Worm (Caenorhabditis elegans): ENCODE results near the gene alh-9.

The alh-9 gene

ce11 chrIII:5892909-5893308 lies 37.1 kb downstream of the alh-9 start:
- TF ChIP-seq hif-1 (tag; optimal IDR thresholded peaks at IDR 0.05) (no peak), vab-7 (GFP tag; IDR thresholded peaks at IDR 0.05) (no peak), skn-1 (tag; optimal IDR thresholded peaks at IDR 0.05) (no peak), mes-2 (tag; optimal IDR thresholded peaks at IDR 0.05; ENCODE audit: poor library complexity, severe bottlenecking) (no peak), hmg-1.1 (GFP tag; IDR thresholded peaks at IDR 0.05) (no peak), T26A8.4 (GFP tag; IDR thresholded peaks at IDR 0.05) (no peak), F10B5.3 (tag; optimal IDR thresholded peaks at IDR 0.05) (no peak), D1046.2 (GFP tag; IDR thresholded peaks at IDR 0.05) (no peak), attf-4 (tag; optimal IDR thresholded peaks at IDR 0.05) (no peak), nhr-77 (tag; optimal IDR thresholded peaks at IDR 0.05) (no peak), nhr-11 (tag; optimal IDR thresholded peaks at IDR 0.05) (no peak), mdt-29 (GFP tag; IDR thresholded peaks at IDR 0.05) (no peak), dmd-8 (GFP tag; IDR thresholded peaks at IDR 0.05) (no peak)

ce11 chrIII:5895913-5896312 lies 40.1 kb downstream of the alh-9 start, which contains the start of gene pxl-1:
TSS of gene pxl-1 (minus strand) at chrIII:5896013.
- TF ChIP-seq hlh-30 (tag; optimal IDR thresholded peaks at IDR 0.05; ENCODE audit: insufficient read depth), result no peak
- no peak for TF ChIP-seq ctbp-1 (GFP tag; IDR thresholded peaks at IDR 0.05)

- TF ChIP-seq Y105C5A.15 (GFP tag; IDR thresholded peaks at IDR 0.05), result no peak
- TF ChIP-seq nhr-42 (GFP tag; IDR thresholded peaks at IDR 0.05), result no peak
- TF ChIP-seq ztf-11 (tag; optimal IDR thresholded peaks at IDR 0.05), result no peak
- TF ChIP-seq nhr-102 (tag; optimal IDR thresholded peaks at IDR 0.05), result no peak
- peak; percentile 4 for TF ChIP-seq aha-1 (tag)
- TF ChIP-seq zag-1 (tag; optimal IDR thresholded peaks at IDR 0.05), result no peak
- TF ChIP-seq lin-15B (tag; optimal IDR thresholded peaks at IDR 0.05), result no peak
- TF ChIP-seq madf-9 (GFP tag; conservative IDR thresholded peaks at IDR 0.05), result no peak
- TF ChIP-seq nhr-237 (tag; optimal IDR thresholded peaks at IDR 0.05), result no peak
- peak; percentile 15 for TF ChIP-seq mep-1 (tag; optimal IDR thresholded peaks at IDR 0.05)
- TF ChIP-seq lir-3 (tag; optimal IDR thresholded peaks at IDR 0.05), result no peak
- TF ChIP-seq nhr-48 (tag; optimal IDR thresholded peaks at IDR 0.05), result no peak
These were observed 41.6 kb downstream of the alh-9 start for ce11 chrIII:5897468-5897867.

ce11 chrIII:5898631-5899030 lies 42.8 kb downstream of the alh-9 start:
- TF ChIP-seq dpl-1 (GFP tag; optimal IDR thresholded peaks at IDR 0.05) (no peak), hlh-11 (tag; optimal IDR thresholded peaks at IDR 0.05) (peak; percentile 24)

DNA sequence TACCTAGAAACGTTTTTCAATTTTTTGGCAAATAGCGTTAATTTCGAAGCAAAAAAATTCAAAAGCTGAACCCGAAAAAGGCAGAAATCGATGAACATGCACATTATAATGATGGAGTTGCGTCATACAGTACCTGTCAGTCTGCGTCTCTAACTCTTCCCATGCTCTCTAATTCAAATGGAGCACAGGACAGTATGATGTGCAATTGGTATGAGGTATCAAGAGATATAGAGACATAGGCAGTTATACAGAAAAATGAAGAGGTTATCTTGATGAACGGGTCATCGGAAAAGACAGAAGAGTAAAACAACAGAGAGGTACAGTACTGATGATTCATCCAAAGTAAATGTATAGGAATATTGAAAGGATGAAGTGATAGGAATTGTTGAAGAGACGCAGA lies 44.9 kb downstream of the alh-9 start:
- TF ChIP-seq unc-39 (tag; optimal IDR thresholded peaks at IDR 0.05), result no peak
- no peak for TF ChIP-seq daf-19 (GFP tag; conservative IDR thresholded peaks at IDR 0.05)
- peak; percentile 44 for TF ChIP-seq mep-1 (tag; optimal IDR thresholded peaks at IDR 0.05)
- TF ChIP-seq lsy-2 (tag; optimal IDR thresholded peaks at IDR 0.05), result peak in 1 of 2 experiments; percentile 58
- no peak for TF ChIP-seq pha-4 (GFP tag; IDR thresholded peaks at IDR 0.05)
- TF ChIP-seq pha-4 (tag; optimal IDR thresholded peaks at IDR 0.05), result peak; percentile 22
- TF ChIP-seq hlh-11 (tag; optimal IDR thresholded peaks at IDR 0.05), result peak; percentile 23
- TF ChIP-seq daf-16 (GFP tag; optimal IDR thresholded peaks at IDR 0.05), result no peak
- peak; percentile 18 for TF ChIP-seq daf-16 (tag; optimal IDR thresholded peaks at IDR 0.05)
- TF ChIP-seq dve-1 (tag; optimal IDR thresholded peaks at IDR 0.05; ENCODE audit: insufficient read depth), result peak; percentile 52
- peak; percentile 10 for TF ChIP-seq nhr-28 (tag; optimal IDR thresholded peaks at IDR 0.05)
- TF ChIP-seq cey-2 (tag; optimal IDR thresholded peaks at IDR 0.05; ENCODE audit: borderline replicate concordance, insufficient read depth), result no peak
- peak; percentile 96 for TF ChIP-seq nhr-6 (tag; optimal IDR thresholded peaks at IDR 0.05)

Data from whole organism, L4 larva.